Worm (Caenorhabditis elegans) whole organism, L1 larva: ENCODE data around the gene R10D12.1.

Experiments
- C16A3.4 ChIP-seq: fragments of 150-350 bp; optimal IDR thresholded peaks from 2 replicates; lab custom pipeline; 2014; ENCODE audit warnings: missing biosample characterization, missing genetic modification characterization
- F16B12.6 ChIP-seq: fragments of 150-350 bp; optimal IDR thresholded peaks from 2 replicates; lab custom pipeline; 2014; ENCODE audit warnings: missing biosample characterization, missing genetic modification characterization
- alr-1 ChIP-seq: fragments of 200-800 bp; sonication (Bioruptor generic); optimal IDR thresholded peaks from 2 replicates; lab custom pipeline; 2018; ENCODE audit warnings: borderline replicate concordance, mild to moderate bottlenecking, missing genetic modification characterization, missing compliant biosample characterization
- ama-1 ChIP-seq: fragments of 150-350 bp; optimal IDR thresholded peaks from 2 replicates; lab custom pipeline; 2014
- blmp-1 ChIP-seq: fragments of 150-350 bp; optimal IDR thresholded peaks from 2 replicates; lab custom pipeline; 2014; ENCODE audit warnings: missing biosample characterization, missing genetic modification characterization
- ceh-8 ChIP-seq: fragments of 200-800 bp; sonication (Bioruptor generic); optimal IDR thresholded peaks from 2 replicates; lab custom pipeline; 2018; ENCODE audit warnings: mild to moderate bottlenecking, missing genetic modification characterization, moderate library complexity, missing compliant biosample characterization
- ceh-88 ChIP-seq: fragments of 200-800 bp; sonication (Bioruptor generic); IDR thresholded peaks from 2 replicates; pipeline ENCODE4 v1.3.6; 2022; ENCODE audit warnings: missing genetic modification characterization, missing compliant biosample characterization
- efl-1 ChIP-seq, 4 experiments: fragments of 150-350 bp; optimal IDR thresholded peaks in 3 of 4; peaks in 1 of 4; 1 replicate in 1 of 4; 2 replicates in 3 of 4; lab custom pipeline; 2014; ENCODE audit warnings: missing biosample characterization in 2 of 4, missing genetic modification characterization in 2 of 4, missing genetic modification reagents in 2 of 4
- efl-3 ChIP-seq: fragments of 200-800 bp; sonication (Bioruptor generic); optimal IDR thresholded peaks from 2 replicates; lab custom pipeline; 2018; ENCODE audit warnings: mild to moderate bottlenecking, missing genetic modification characterization, missing compliant biosample characterization
- elt-2 ChIP-seq: sonication (generic microtip); optimal IDR thresholded peaks from 2 replicates; lab custom pipeline; 2016; ENCODE audit warnings: missing genetic modification characterization, mild to moderate bottlenecking, inconsistent platforms, missing compliant biosample characterization, missing genetic modification reagents
- elt-3 ChIP-seq, 6 experiments: fragments of 150-350 bp in 1 of 6; sonication (generic microtip); optimal IDR thresholded peaks; 2 replicates each; lab custom pipeline; 2017 to 2018; ENCODE audit warnings: missing biosample characterization in 6 of 6, missing genetic modification characterization in 6 of 6, inconsistent platforms in 1 of 6
- ets-5 ChIP-seq: fragments of 200-800 bp; sonication (Bioruptor generic); IDR thresholded peaks from 2 replicates; pipeline ENCODE4 v1.3.6; 2022; ENCODE audit warnings: missing genetic modification characterization, missing compliant biosample characterization
- fkh-10 ChIP-seq: sonication (generic microtip); optimal IDR thresholded peaks from 2 replicates; lab custom pipeline; 2017; ENCODE audit warnings: missing biosample characterization, missing genetic modification reagents, missing genetic modification characterization
- fkh-4 ChIP-seq: sonication (generic microtip); optimal IDR thresholded peaks from 2 replicates; lab custom pipeline; 2016; ENCODE audit warnings: missing compliant biosample characterization, missing genetic modification characterization, borderline replicate concordance
- fkh-8 ChIP-seq: sonication (generic microtip); optimal IDR thresholded peaks from 2 replicates; lab custom pipeline; 2016; ENCODE audit warnings: mild to moderate bottlenecking, missing genetic modification characterization, missing compliant biosample characterization
- grh-1 ChIP-seq: fragments of 200-800 bp; sonication (Bioruptor generic); IDR thresholded peaks from 2 replicates; pipeline ENCODE4 v1.3.6; 2022; ENCODE audit warnings: missing genetic modification reagents, missing genetic modification characterization, missing compliant biosample characterization
- jun-1 ChIP-seq: fragments of 150-350 bp; optimal IDR thresholded peaks from 2 replicates; lab custom pipeline; 2014; ENCODE audit warnings: missing biosample characterization, missing genetic modification reagents, missing genetic modification characterization
- lin-14 ChIP-seq: fragments of 200-800 bp; sonication (Bioruptor generic); optimal IDR thresholded peaks from 2 replicates; lab custom pipeline; 2018; ENCODE audit warnings: mild to moderate bottlenecking, missing genetic modification characterization, moderate library complexity, missing compliant biosample characterization
- lin-35 ChIP-seq, 2 experiments: fragments of 150-350 bp; optimal IDR thresholded peaks; 2 replicates each; lab custom pipeline; 2014; ENCODE audit warnings: missing biosample characterization in 2 of 2, missing genetic modification characterization in 2 of 2, missing genetic modification reagents in 2 of 2
- lin-39 ChIP-seq: fragments of 150-350 bp; optimal IDR thresholded peaks from 2 replicates; lab custom pipeline; 2014; ENCODE audit warnings: missing biosample characterization, missing genetic modification reagents, missing genetic modification characterization
- mab-9 ChIP-seq: fragments of 200-800 bp; sonication (Bioruptor generic); IDR thresholded peaks from 2 replicates; pipeline ENCODE4 v1.3.6; 2022; ENCODE audit warnings: missing genetic modification reagents, missing genetic modification characterization, missing compliant biosample characterization
- mef-2 ChIP-seq: fragments of 150-350 bp; optimal IDR thresholded peaks from 2 replicates; lab custom pipeline; 2014; ENCODE audit warnings: missing biosample characterization, missing genetic modification characterization
- mep-1 ChIP-seq: fragments of 150-350 bp; optimal IDR thresholded peaks from 2 replicates; lab custom pipeline; 2014; ENCODE audit warnings: missing biosample characterization, missing genetic modification characterization
- nhr-11 ChIP-seq: fragments of 150-350 bp; optimal IDR thresholded peaks from 2 replicates; lab custom pipeline; 2014; ENCODE audit warnings: missing biosample characterization, missing genetic modification characterization
- nhr-20 ChIP-seq: sonication (generic microtip); optimal IDR thresholded peaks from 2 replicates; lab custom pipeline; 2016; ENCODE audit warnings: mild to moderate bottlenecking, missing genetic modification characterization, missing compliant biosample characterization
- nhr-71 ChIP-seq: sonication (generic microtip); optimal IDR thresholded peaks from 2 replicates; lab custom pipeline; 2016; ENCODE audit warnings: mild to moderate bottlenecking, missing genetic modification characterization, moderate library complexity, missing compliant biosample characterization
- nhr-85 ChIP-seq: sonication (generic microtip); peaks from one replicate; lab custom pipeline; 2016; ENCODE audit warnings: missing genetic modification characterization, inconsistent platforms, missing compliant biosample characterization
- rnt-1 ChIP-seq: sonication (generic microtip); optimal IDR thresholded peaks from 2 replicates; lab custom pipeline; 2016; ENCODE audit warnings: mild to moderate bottlenecking, missing genetic modification characterization, moderate library complexity, missing compliant biosample characterization
- skn-1 ChIP-seq: fragments of 150-350 bp; optimal IDR thresholded peaks from 2 replicates; lab custom pipeline; 2014; ENCODE audit warnings: missing biosample characterization, missing genetic modification characterization
- snu-23 ChIP-seq: sonication (generic microtip); optimal IDR thresholded peaks from 2 replicates; lab custom pipeline; 2016; ENCODE audit warnings: missing genetic modification characterization, missing compliant biosample characterization
- sox-4 ChIP-seq: sonication (generic microtip); optimal IDR thresholded peaks from 2 replicates; lab custom pipeline; 2016; ENCODE audit warnings: missing genetic modification characterization, missing compliant biosample characterization
- tbx-2 ChIP-seq: sonication (generic microtip); optimal IDR thresholded peaks from 2 replicates; lab custom pipeline; 2016; ENCODE audit warnings: missing genetic modification characterization, missing compliant biosample characterization
- unc-130 ChIP-seq: fragments of 150-350 bp; optimal IDR thresholded peaks from 2 replicates; lab custom pipeline; 2017; ENCODE audit warnings: missing biosample characterization, missing genetic modification characterization, inconsistent platforms
- unc-30 ChIP-seq: sonication (generic microtip); optimal IDR thresholded peaks from 2 replicates; lab custom pipeline; 2017; ENCODE audit warnings: missing biosample characterization, missing genetic modification characterization
- unc-62 ChIP-seq: fragments of 150-350 bp; optimal IDR thresholded peaks from 2 replicates; lab custom pipeline; 2014; ENCODE audit warnings: missing biosample characterization, missing genetic modification reagents, missing genetic modification characterization
- unc-98 ChIP-seq: fragments of 200-800 bp; sonication (Bioruptor generic); IDR thresholded peaks from 2 replicates; pipeline ENCODE4 v1.3.6; 2022; ENCODE audit warnings: missing genetic modification characterization, missing compliant biosample characterization
- vab-15 ChIP-seq: sonication (generic microtip); optimal IDR thresholded peaks from 2 replicates; lab custom pipeline; 2017; ENCODE audit warnings: missing genotype, mild to moderate bottlenecking, missing genetic modification characterization, missing compliant biosample characterization
- xbp-1 ChIP-seq: sonication (generic microtip); optimal IDR thresholded peaks from 2 replicates; lab custom pipeline; 2016; ENCODE audit warnings: missing genetic modification characterization, missing compliant biosample characterization
- ztf-11 ChIP-seq, 2 experiments: sonication (generic microtip); optimal IDR thresholded peaks; 2 replicates each; lab custom pipeline; 2016 to 2017; ENCODE audit warnings: missing genetic modification characterization in 2 of 2, missing biosample characterization in 1 of 2, missing compliant biosample characterization in 1 of 2
- ztf-4 ChIP-seq: fragments of 150-350 bp; optimal IDR thresholded peaks from 2 replicates; lab custom pipeline; 2014; ENCODE audit warnings: missing biosample characterization, missing genetic modification characterization

Gene R10D12.1

ce11 chrV:13934545-13934944 is at the start of gene R10D12.1:
R10D12.1 (minus strand) TSS chrV:13934645.
- no peak for TF ChIP-seq skn-1 (tag; lab: Kevin White, UChicago)
- no peak for TF ChIP-seq lin-39 (tag; lab: Kevin White, UChicago)
- TF ChIP-seq C16A3.4 (tag; lab: Kevin White, UChicago) = no peak
- no peak for TF ChIP-seq nhr-71 (tag; lab: Kevin White, UChicago)
- no peak for TF ChIP-seq jun-1
- TF ChIP-seq tbx-2 = no peak
- TF ChIP-seq unc-30 (tag; lab: Kevin White, UChicago) = no peak
- TF ChIP-seq fkh-4 (tag; lab: Kevin White, UChicago) = no peak
- TF ChIP-seq ama-1 (lab: Kevin White, UChicago) = peak; percentile 30
- TF ChIP-seq rnt-1 (tag; lab: Kevin White, UChicago) = no peak
- TF ChIP-seq ztf-4 (tag; lab: Kevin White, UChicago) = no peak
- TF ChIP-seq nhr-85 (tag; lab: Kevin White, UChicago) = no peak
- no peak for TF ChIP-seq ets-5
- no peak for TF ChIP-seq unc-130 (tag; lab: Kevin White, UChicago)
- TF ChIP-seq nhr-20 (tag; lab: Kevin White, UChicago) = peak; percentile 2
- TF ChIP-seq elt-3 (tag; optimal IDR thresholded peaks at IDR 0.05; lab: Kevin White, UChicago) = peak in 1 of 6 experiments; percentile 40
- TF ChIP-seq alr-1 = no peak
- no peak for TF ChIP-seq mab-9
- 0 out of 2 replicates have a peak, but pooled peaks have one; percentile 25 for TF ChIP-seq grh-1 (GFP tag; lab: Robert Waterston, UW)
- TF ChIP-seq ceh-88 (GFP tag; lab: Robert Waterston, UW) = no peak
- TF ChIP-seq, all 84 proteins: peak for 4

- TF ChIP-seq unc-62 (GFP tag; lab: Kevin White, UChicago) (no peak), fkh-8 (no peak), snu-23 (GFP tag; lab: Kevin White, UChicago) (no peak), F16B12.6 (no peak), nhr-11 (no peak), elt-2 (no peak), mef-2 (no peak), sox-4 (tag; lab: Kevin White, UChicago) (no peak), ztf-11 (tag; optimal IDR thresholded peaks at IDR 0.05; lab: Kevin White, UChicago) (no peak), fkh-10 (GFP tag; lab: Kevin White, UChicago) (no peak), lin-35 (GFP tag; optimal IDR thresholded peaks at IDR 0.05; lab: Kevin White, UChicago) (no peak)
Measured at ce11 chrV:13981677-13982076, 47.2 kb upstream of the R10D12.1 start.

- TF ChIP-seq tbx-2 (no peak), efl-1 (optimal IDR thresholded peaks at IDR 0.05; lab: Kevin White, UChicago) (no peak), efl-1 (GFP tag; optimal IDR thresholded peaks at IDR 0.05 in 1 of 2; lab: Kevin White, UChicago) (peak in 1 of 2 experiments; percentile 81)
Measured at ce11 chrV:13980807-13981206, 46.4 kb upstream of the R10D12.1 start, which contains the start of gene eol-1. eol-1 (minus strand) TSS chrV:13980907.

ce11 chrV:13963279-13963976 is 29.0 kb upstream of the R10D12.1 start, which contains the start of gene sao-1:
sao-1 (plus strand) TSS chrV:13963926.
- TF ChIP-seq xbp-1 (tag; lab: Kevin White, UChicago) (no peak), efl-3 (no peak), unc-98 (GFP tag; lab: Robert Waterston, UW) (no peak), blmp-1 (tag; lab: Kevin White, UChicago) (peak; percentile 98), vab-15 (tag; lab: Kevin White, UChicago) (no peak), lin-14 (GFP tag; lab: Kevin White, UChicago) (peak; percentile 56), ceh-8 (no peak), nhr-85 (tag; lab: Kevin White, UChicago) (peak; percentile 81), mep-1 (tag; lab: Kevin White, UChicago) (no peak), elt-3 (tag; optimal IDR thresholded peaks at IDR 0.05; lab: Kevin White, UChicago) (peak in 2 of 6 experiments; percentile 10 to 20)
- TF ChIP-seq, all 84 proteins: peak for 4
